Worm (Caenorhabditis elegans) whole organism, young adult: ENCODE results near the gene rpt-6.

Experiments used
- attf-3 ChIP-seq: fragments of 200-800 bp; sonication (Bioruptor generic); conservative IDR thresholded peaks from 2 replicates; pipeline ENCODE4 v1.3.6; 2022; ENCODE audit warnings: missing genetic modification reagents, missing genetic modification characterization, missing compliant biosample characterization
- ceh-58 ChIP-seq: fragments of 200-800 bp; sonication (Bioruptor generic); IDR thresholded peaks from 2 replicates; pipeline ENCODE4 v1.3.6; 2022; ENCODE audit warnings: missing genetic modification characterization, missing compliant biosample characterization
- die-1 ChIP-seq: sonication (generic microtip); optimal IDR thresholded peaks from 2 replicates; lab custom pipeline; 2016; ENCODE audit warnings: missing genotype, mild to moderate bottlenecking, missing genetic modification characterization, missing compliant biosample characterization
- hmg-1.2 ChIP-seq: fragments of 200-800 bp; sonication (Bioruptor generic); IDR thresholded peaks from 2 replicates; pipeline ENCODE4 v1.3.6; 2022; ENCODE audit warnings: missing genetic modification reagents, missing genetic modification characterization, missing compliant biosample characterization
- lin-40 ChIP-seq: sonication (generic microtip); optimal IDR thresholded peaks from 2 replicates; lab custom pipeline; 2016; ENCODE audit warnings: missing genetic modification characterization, mild to moderate bottlenecking, missing compliant biosample characterization, missing genotype, missing genetic modification reagents
- lsy-27 ChIP-seq: sonication (generic microtip); optimal IDR thresholded peaks from 2 replicates; lab custom pipeline; 2017; ENCODE audit warnings: missing genetic modification characterization, mild to moderate bottlenecking, missing compliant biosample characterization, antibody characterized with exemption, missing genotype, borderline replicate concordance; ENCODE audit not compliant: insufficient read depth
- madf-10 ChIP-seq: sonication (generic microtip); optimal IDR thresholded peaks from 2 replicates; lab custom pipeline; 2016; ENCODE audit warnings: mild to moderate bottlenecking, missing genetic modification characterization, missing compliant biosample characterization
- nfya-2 ChIP-seq: fragments of 200-800 bp; sonication (Bioruptor generic); IDR thresholded peaks from 2 replicates; pipeline ENCODE4 v1.3.6; 2022; ENCODE audit warnings: missing genetic modification reagents, missing genetic modification characterization, missing compliant biosample characterization
- nhr-80 ChIP-seq: sonication (generic microtip); optimal IDR thresholded peaks from 2 replicates; lab custom pipeline; 2016; ENCODE audit warnings: missing genetic modification characterization, missing compliant biosample characterization
- sea-2 ChIP-seq: fragments of 200-800 bp; sonication (Bioruptor generic); IDR thresholded peaks from 2 replicates; pipeline ENCODE4 v1.3.6; 2022; ENCODE audit warnings: missing genetic modification characterization, missing compliant biosample characterization
- snpc-1.1 ChIP-seq: sonication (generic microtip); optimal IDR thresholded peaks from 2 replicates; lab custom pipeline; 2017; ENCODE audit warnings: missing genetic modification characterization, mild to moderate bottlenecking, missing compliant biosample characterization, antibody characterized with exemption, moderate library complexity, missing genotype, missing genetic modification reagents; ENCODE audit not compliant: insufficient read depth
- snpc-4 ChIP-seq, 5 experiments: fragments of 150-350 bp in 1 of 5; sonication (generic microtip) in 4 of 5; optimal IDR thresholded peaks; 2 replicates each; lab custom pipeline; 2014 to 2018; ENCODE audit warnings: missing genetic modification characterization in 5 of 5, missing biosample characterization in 3 of 5, antibody characterized with exemption in 2 of 5, mild to moderate bottlenecking in 2 of 5, missing compliant biosample characterization in 2 of 5, missing genotype in 2 of 5, moderate library complexity in 2 of 5, missing genetic modification reagents in 1 of 5

ce11 chrIII:12356588-12356987 lies 13.7 kb upstream of the rpt-6 start:
- TF ChIP-seq snpc-4 (GFP tag; optimal IDR thresholded peaks at IDR 0.05; lab: Kevin White, UChicago) (no peak), snpc-4 (tag; optimal IDR thresholded peaks at IDR 0.05; lab: Kevin White, UChicago) (no peak), nfya-2 (GFP tag; lab: Robert Waterston, UW) (no peak), snpc-1.1 (tag; lab: Kevin White, UChicago) (no peak), nhr-80 (no peak), sea-2 (GFP tag; lab: Robert Waterston, UW) (no peak), ceh-58 (GFP tag; lab: Robert Waterston, UW) (no peak), hmg-1.2 (no peak), madf-10 (tag; lab: Kevin White, UChicago) (no peak), die-1 (tag; lab: Kevin White, UChicago) (no peak), lsy-27 (tag; lab: Kevin White, UChicago) (no peak), attf-3 (GFP tag; lab: Robert Waterston, UW) (no peak), lin-40 (tag; lab: Kevin White, UChicago) (no peak)
